Fruit fly (Drosophila melanogaster) whole organism, embryonic: ENCODE data around the gene CG17177.

Source experiments
- ATbp ChIP-seq: fragments of 200-800 bp; sonication (Bioruptor generic); optimal IDR thresholded peaks from 2 replicates; lab custom pipeline; 2017; ENCODE audit warnings: missing biosample characterization, mild to moderate bottlenecking, missing genetic modification characterization, missing genetic modification reagents
- Ada2b ChIP-seq: fragments of 200-800 bp; sonication (Bioruptor generic); IDR thresholded peaks from 2 replicates; pipeline ENCODE4 v1.3.6; 2022; ENCODE audit warnings: missing biosample characterization, missing genetic modification characterization
- B-H2 ChIP-seq: fragments of 200-800 bp; sonication (Bioruptor generic); optimal IDR thresholded peaks from 2 replicates; lab custom pipeline; 2018; ENCODE audit warnings: missing biosample characterization, mild to moderate bottlenecking, missing genetic modification characterization
- CG10209 ChIP-seq: fragments of 200-800 bp; sonication (Bioruptor generic); optimal IDR thresholded peaks from 3 replicates; lab custom pipeline; 2017; ENCODE audit warnings: missing biosample characterization, mild to moderate bottlenecking, missing genetic modification characterization, missing genetic modification reagents
- CG1024 ChIP-seq: fragments of 200-800 bp; sonication (Bioruptor generic); IDR thresholded peaks from 2 replicates; pipeline ENCODE4 v1.3.6; 2022; ENCODE audit warnings: missing biosample characterization, missing genetic modification characterization
- CG14014 ChIP-seq: fragments of 200-800 bp; sonication (Bioruptor generic); IDR thresholded peaks from 2 replicates; pipeline ENCODE4 v1.3.6; 2022; ENCODE audit warnings: missing biosample characterization, missing genetic modification characterization
- CG15073 ChIP-seq: fragments of 200-800 bp; sonication (Bioruptor generic); optimal IDR thresholded peaks from 2 replicates; lab custom pipeline; 2016; ENCODE audit warnings: missing biosample characterization, missing genetic modification characterization
- CG1603 ChIP-seq: fragments of 200-800 bp; sonication (Bioruptor generic); optimal IDR thresholded peaks from 2 replicates; lab custom pipeline; 2019; ENCODE audit warnings: missing biosample characterization, mild to moderate bottlenecking, missing genetic modification characterization, moderate library complexity
- CG1647 ChIP-seq: fragments of 200-800 bp; sonication (Bioruptor generic); optimal IDR thresholded peaks from 3 replicates; lab custom pipeline; 2016; ENCODE audit warnings: missing biosample characterization, missing genetic modification characterization
- CG34376 ChIP-seq: fragments of 200-800 bp; sonication (Bioruptor generic); optimal IDR thresholded peaks from 2 replicates; lab custom pipeline; 2018; ENCODE audit warnings: missing biosample characterization, mild to moderate bottlenecking, missing genetic modification characterization
- CG4730 ChIP-seq: fragments of 200-800 bp; sonication (Bioruptor generic); IDR thresholded peaks from 2 replicates; pipeline ENCODE4 v1.3.6; 2022; ENCODE audit warnings: missing biosample characterization, missing genetic modification characterization
- CG7271 ChIP-seq: fragments of 200-800 bp; sonication (Bioruptor generic); optimal IDR thresholded peaks from 2 replicates; lab custom pipeline; 2018; ENCODE audit warnings: missing biosample characterization, mild to moderate bottlenecking, missing genetic modification characterization, moderate library complexity
- CG9932 ChIP-seq: fragments of 200-800 bp; sonication (Bioruptor generic); IDR thresholded peaks from 2 replicates; pipeline ENCODE4 v1.3.6; 2022; ENCODE audit warnings: missing biosample characterization, missing genetic modification characterization
- Dip2 ChIP-seq: fragments of 200-800 bp; sonication (Bioruptor generic); IDR thresholded peaks from 2 replicates; pipeline ENCODE4 v1.3.6; 2022; ENCODE audit warnings: missing biosample characterization, missing genetic modification characterization
- Dll ChIP-seq: fragments of 200-800 bp; sonication (Bioruptor generic); IDR thresholded peaks from 4 replicates; pipeline ENCODE4 v1.3.6; 2022; ENCODE audit warnings: missing biosample characterization, missing genetic modification characterization; ENCODE audit not compliant: partially characterized antibody
- Doc3 ChIP-seq: fragments of 200-800 bp; sonication (Bioruptor generic); IDR thresholded peaks from 3 replicates; pipeline ENCODE4 v1.3.6; 2022; ENCODE audit warnings: missing biosample characterization, missing genetic modification characterization; ENCODE audit not compliant: partially characterized antibody
- Dp ChIP-seq: fragments of 200-800 bp; sonication (Bioruptor generic); optimal IDR thresholded peaks from 2 replicates; lab custom pipeline; 2018; ENCODE audit warnings: missing biosample characterization, mild to moderate bottlenecking, missing genetic modification characterization, moderate library complexity
- Elba2 ChIP-seq: fragments of 200-800 bp; sonication (Bioruptor generic); optimal IDR thresholded peaks from 3 replicates; lab custom pipeline; 2016; ENCODE audit warnings: missing biosample characterization, missing genetic modification characterization
- Gsc ChIP-seq: fragments of 200-800 bp; sonication (Bioruptor generic); IDR thresholded peaks from 2 replicates; pipeline ENCODE4 v1.3.6; 2022; ENCODE audit warnings: missing biosample characterization, missing genetic modification characterization
- HLH54F ChIP-seq: fragments of 200-800 bp; sonication (Bioruptor generic); optimal IDR thresholded peaks from 3 replicates; lab custom pipeline; 2016; ENCODE audit warnings: missing biosample characterization, missing genetic modification characterization
- HmgD ChIP-seq: fragments of 200-800 bp; sonication (Bioruptor generic); optimal IDR thresholded peaks from 3 replicates; lab custom pipeline; 2016; ENCODE audit warnings: missing biosample characterization, missing genetic modification characterization
- Hr78 ChIP-seq, 2 experiments: fragments of 200-800 bp in 1 of 2; fragments of >200 bp in 1 of 2; sonication (Bioruptor generic) in 1 of 2; optimal IDR thresholded peaks; 2 replicates each; lab custom pipeline; 2017 to 2019; ENCODE audit warnings: missing biosample characterization in 2 of 2, missing genetic modification characterization in 2 of 2, mild to moderate bottlenecking in 1 of 2, moderate library complexity in 1 of 2
- NK7.1 ChIP-seq: fragments of 200-800 bp; sonication (Bioruptor generic); optimal IDR thresholded peaks from 3 replicates; lab custom pipeline; 2016; ENCODE audit warnings: missing biosample characterization, missing genetic modification characterization
- Oaz ChIP-seq: fragments of 200-800 bp; sonication (Bioruptor generic); IDR thresholded peaks from 2 replicates; pipeline ENCODE4 v1.3.6; 2022; ENCODE audit warnings: missing biosample characterization, missing genetic modification characterization
- Rx ChIP-seq: fragments of 200-800 bp; sonication (Bioruptor generic); IDR thresholded peaks from 2 replicates; pipeline ENCODE4 v1.3.6; 2022; ENCODE audit warnings: missing biosample characterization, missing genetic modification characterization
- Sin3A ChIP-seq: fragments of >200 bp; optimal IDR thresholded peaks from 2 replicates; lab custom pipeline; 2018
- Sox102F ChIP-seq: fragments of 200-800 bp; sonication (Bioruptor generic); optimal IDR thresholded peaks from 2 replicates; lab custom pipeline; 2018; ENCODE audit warnings: missing biosample characterization, mild to moderate bottlenecking, missing genetic modification characterization, moderate library complexity
- Sry-β ChIP-seq: fragments of 200-800 bp; sonication (Bioruptor generic); optimal IDR thresholded peaks from 2 replicates; lab custom pipeline; 2018; ENCODE audit warnings: missing biosample characterization, mild to moderate bottlenecking, missing genetic modification characterization, moderate library complexity
- Stat92E ChIP-seq, 3 experiments: fragments of >200 bp in 2 of 3; fragments of 200-800 bp in 1 of 3; sonication (Bioruptor generic) in 1 of 3; optimal IDR thresholded peaks; 2 replicates each; lab custom pipeline; 2017 to 2019; ENCODE audit warnings: missing biosample characterization in 3 of 3, missing genetic modification characterization in 3 of 3, mild to moderate bottlenecking in 1 of 3, moderate library complexity in 1 of 3
- ac ChIP-seq: fragments of 200-800 bp; sonication (Bioruptor generic); optimal IDR thresholded peaks from 3 replicates; lab custom pipeline; 2017; ENCODE audit warnings: missing biosample characterization, mild to moderate bottlenecking, missing genetic modification characterization
- al ChIP-seq: fragments of 200-800 bp; sonication (Bioruptor generic); IDR thresholded peaks from 2 replicates; pipeline ENCODE4 v1.3.6; 2022; ENCODE audit warnings: missing biosample characterization, missing genetic modification characterization
- amos ChIP-seq: fragments of 200-800 bp; sonication (Bioruptor generic); IDR thresholded peaks from 2 replicates; pipeline ENCODE4 v1.3.6; 2022; ENCODE audit warnings: missing biosample characterization, missing genetic modification characterization; ENCODE audit not compliant: partially characterized antibody
- ap ChIP-seq: fragments of 200-800 bp; sonication (Bioruptor generic); IDR thresholded peaks from 2 replicates; pipeline ENCODE4 v1.3.6; 2022; ENCODE audit warnings: missing biosample characterization, missing genetic modification characterization
- ara ChIP-seq: fragments of 200-800 bp; sonication (Bioruptor generic); IDR thresholded peaks from 2 replicates; pipeline ENCODE4 v1.3.6; 2022; ENCODE audit warnings: missing biosample characterization, missing genetic modification characterization
- cas ChIP-seq: fragments of 200-800 bp; sonication (Bioruptor generic); IDR thresholded peaks from 2 replicates; pipeline ENCODE4 v1.3.6; 2022; ENCODE audit warnings: missing biosample characterization, missing genetic modification characterization
- chinmo ChIP-seq: fragments of 200-800 bp; sonication (Bioruptor generic); IDR thresholded peaks from 4 replicates; pipeline ENCODE4 v1.3.6; 2022; ENCODE audit warnings: missing biosample characterization, missing genetic modification characterization; ENCODE audit not compliant: partially characterized antibody
- dimm ChIP-seq: fragments of 200-800 bp; sonication (Bioruptor generic); IDR thresholded peaks from 2 replicates; pipeline ENCODE4 v1.3.6; 2022; ENCODE audit warnings: missing biosample characterization, missing genetic modification characterization
- dpn ChIP-seq, 2 experiments: fragments of 200-800 bp; sonication (Bioruptor generic); optimal IDR thresholded peaks; 3 replicates each; lab custom pipeline; 2016; ENCODE audit warnings: missing biosample characterization in 2 of 2, missing genetic modification characterization in 2 of 2
- gfzf ChIP-seq: fragments of 200-800 bp; sonication (Bioruptor generic); optimal IDR thresholded peaks from 2 replicates; lab custom pipeline; 2016; ENCODE audit warnings: missing biosample characterization, mild to moderate bottlenecking, missing genetic modification characterization, moderate library complexity
- jigr1 ChIP-seq: fragments of 200-800 bp; sonication (Bioruptor generic); IDR thresholded peaks from 3 replicates; pipeline ENCODE4 v1.3.6; 2022; ENCODE audit warnings: missing biosample characterization, missing genetic modification characterization
- kah ChIP-seq: fragments of 200-800 bp; sonication (Bioruptor generic); optimal IDR thresholded peaks from 2 replicates; lab custom pipeline; 2018; ENCODE audit warnings: missing biosample characterization, mild to moderate bottlenecking, missing genetic modification characterization
- knrl ChIP-seq: fragments of 200-800 bp; sonication (Bioruptor generic); IDR thresholded peaks from 3 replicates; pipeline ENCODE4 v1.3.6; 2022; ENCODE audit warnings: missing biosample characterization, missing genetic modification characterization; ENCODE audit not compliant: partially characterized antibody
- lilli ChIP-seq: fragments of 200-800 bp; sonication (Bioruptor generic); optimal IDR thresholded peaks from 3 replicates; lab custom pipeline; 2016; ENCODE audit warnings: missing biosample characterization, missing genetic modification characterization
- mam ChIP-seq: fragments of 200-800 bp; sonication (Bioruptor generic); optimal IDR thresholded peaks from 3 replicates; lab custom pipeline; 2016; ENCODE audit warnings: missing biosample characterization, missing genetic modification characterization
- pita ChIP-seq: fragments of 200-800 bp; sonication (Bioruptor generic); optimal IDR thresholded peaks from 2 replicates; lab custom pipeline; 2017; ENCODE audit warnings: missing biosample characterization, mild to moderate bottlenecking, missing genetic modification characterization
- pros ChIP-seq: fragments of 200-800 bp; sonication (Bioruptor generic); optimal IDR thresholded peaks from 3 replicates; lab custom pipeline; 2019; ENCODE audit warnings: missing biosample characterization, mild to moderate bottlenecking, missing genetic modification characterization, moderate library complexity
- rib ChIP-seq: fragments of 200-800 bp; sonication (Bioruptor generic); IDR thresholded peaks from 2 replicates; pipeline ENCODE4 v1.3.6; 2022; ENCODE audit warnings: missing biosample characterization, missing genetic modification characterization
- so ChIP-seq: fragments of 200-800 bp; sonication (Bioruptor generic); IDR thresholded peaks from 3 replicates; pipeline ENCODE4 v1.3.6; 2022; ENCODE audit warnings: missing biosample characterization, missing genetic modification characterization
- sug ChIP-seq: fragments of 200-800 bp; optimal IDR thresholded peaks from 2 replicates; lab custom pipeline; 2019; ENCODE audit warnings: missing biosample characterization, mild to moderate bottlenecking, missing genetic modification characterization, moderate library complexity
- tx ChIP-seq: fragments of 200-800 bp; sonication (Bioruptor generic); optimal IDR thresholded peaks from 2 replicates; lab custom pipeline; 2016; ENCODE audit warnings: missing biosample characterization, missing genetic modification characterization
- yki ChIP-seq: fragments of >200 bp; optimal IDR thresholded peaks from 3 replicates; lab custom pipeline; 2018

The CG17177 gene

DNA sequence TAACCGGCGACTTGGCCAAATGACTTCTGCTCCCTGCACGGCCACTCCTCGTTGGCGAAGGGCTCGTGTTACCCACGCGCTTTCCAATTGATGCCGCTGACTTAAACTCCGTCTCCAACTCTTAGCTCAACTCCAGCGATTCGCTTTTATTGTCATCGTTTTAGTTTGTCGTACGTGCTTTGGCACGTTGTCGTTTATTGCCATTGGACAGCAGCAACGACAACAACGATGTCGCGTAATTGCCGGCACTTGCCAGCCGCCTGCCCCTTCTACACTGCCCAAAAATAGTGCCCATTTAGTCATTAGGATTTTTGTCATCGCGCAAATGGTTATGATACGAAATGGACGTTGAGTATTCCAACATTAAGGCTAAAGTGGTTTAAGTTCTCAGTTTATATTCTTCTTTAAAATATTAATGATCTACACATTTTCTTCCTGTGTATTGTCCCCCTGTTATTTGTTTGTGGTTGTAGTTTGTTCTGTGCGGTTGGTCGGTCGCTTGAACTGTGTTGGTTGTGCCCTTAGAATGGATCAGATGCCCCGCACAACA is 35.6 kb downstream of the CG17177 start (continued):
- peak; percentile 88 for TF ChIP-seq CG1647
- TF ChIP-seq lilli (GFP tag; lab: Kevin White, UChicago), result peak; percentile 93
- TF ChIP-seq pros (GFP tag; lab: Kevin White, UChicago), result no peak
- no peak for TF ChIP-seq chinmo (GFP tag; lab: Robert Waterston, UW)
- peak; percentile 85 for TF ChIP-seq so (GFP tag; lab: Robert Waterston, UW)
- peak; percentile 89 for TF ChIP-seq ATbp (GFP tag; lab: Kevin White, UChicago)
- TF ChIP-seq mam (GFP tag; lab: Kevin White, UChicago), result peak; percentile 87
- TF ChIP-seq sug (tag; lab: Kevin White, UChicago), result peak; percentile 74
- no peak for TF ChIP-seq gfzf
- peak; percentile 45 for TF ChIP-seq CG15073 (GFP tag; lab: Kevin White, UChicago)
- no peak for TF ChIP-seq Dp (GFP tag; lab: Kevin White, UChicago)
- peak; percentile 92 for TF ChIP-seq ara
- peak; percentile 57 for TF ChIP-seq rib (GFP tag; lab: Robert Waterston, UW)
- TF ChIP-seq CG1024, result peak; percentile 66
- TF ChIP-seq Oaz (GFP tag; lab: Robert Waterston, UW), result peak; percentile 37; the same call in 1 of the 2 replicates
- TF ChIP-seq Elba2, result peak; percentile 23
- TF ChIP-seq kah (GFP tag; lab: Kevin White, UChicago), result peak; percentile 81
- TF ChIP-seq cas (GFP tag; lab: Robert Waterston, UW), result no peak
- TF ChIP-seq CG4730 (GFP tag; lab: Robert Waterston, UW), result peak; percentile 82
- peak; percentile 52 for TF ChIP-seq Sry-β (GFP tag; lab: Kevin White, UChicago)
- TF ChIP-seq CG10209 (GFP tag; lab: Kevin White, UChicago), result peak; percentile 85
- TF ChIP-seq ap (GFP tag; lab: Robert Waterston, UW), result peak; percentile 79
- TF ChIP-seq dimm (GFP tag; lab: Robert Waterston, UW), result peak; percentile 71
- no peak for TF ChIP-seq Doc3
- peak; percentile 65 for TF ChIP-seq Rx (GFP tag; lab: Robert Waterston, UW)
- no peak for TF ChIP-seq knrl (GFP tag; lab: Robert Waterston, UW)
- TF ChIP-seq amos, result no peak
- peak in 1 of 3 experiments; percentile 60 for TF ChIP-seq Stat92E (GFP tag; optimal IDR thresholded peaks at IDR 0.05; lab: Kevin White, UChicago)
- peak; percentile 85 for TF ChIP-seq NK7.1 (GFP tag; lab: Kevin White, UChicago)
- peak; percentile 79 for TF ChIP-seq Ada2b (GFP tag; lab: Robert Waterston, UW)
- peak; percentile 69 for TF ChIP-seq CG9932 (GFP tag; lab: Robert Waterston, UW)
- no peak for TF ChIP-seq pita (GFP tag; lab: Kevin White, UChicago)
- TF ChIP-seq CG7271, result no peak
- TF ChIP-seq Sin3A (lab: Kevin White, UChicago), result no peak
- TF ChIP-seq CG14014 (GFP tag; lab: Robert Waterston, UW), result peak; percentile 89
- peak; percentile 62 for TF ChIP-seq B-H2 (GFP tag; lab: Kevin White, UChicago)
- peak; percentile 60 for TF ChIP-seq CG34376 (GFP tag; lab: Kevin White, UChicago)
- TF ChIP-seq Dll (GFP tag; lab: Robert Waterston, UW), result no peak
- TF ChIP-seq HmgD (GFP tag; lab: Kevin White, UChicago), result peak; percentile 76
- TF ChIP-seq Sox102F (GFP tag; lab: Kevin White, UChicago), result peak; percentile 91
- no peak; the same call in 1 of the 2 replicates for TF ChIP-seq Gsc (GFP tag; lab: Robert Waterston, UW)
- peak; percentile 55 for TF ChIP-seq al (GFP tag; lab: Robert Waterston, UW)
- no peak for TF ChIP-seq yki (lab: Kevin White, UChicago)
- TF ChIP-seq dpn (GFP tag; optimal IDR thresholded peaks at IDR 0.05; lab: Kevin White, UChicago), result peak; percentile 91 to 92
- peak in 1 of 2 experiments; percentile 77 for TF ChIP-seq Hr78 (GFP tag; optimal IDR thresholded peaks at IDR 0.05; lab: Kevin White, UChicago)
- no peak for TF ChIP-seq Dip2
- TF ChIP-seq CG1603 (tag; lab: Kevin White, UChicago), result peak; percentile 91
- peak; percentile 85 for TF ChIP-seq ac
- peak; percentile 79 for TF ChIP-seq tx (GFP tag; lab: Kevin White, UChicago)
- TF ChIP-seq HLH54F (GFP tag; lab: Kevin White, UChicago), result peak; percentile 87
- TF ChIP-seq jigr1 (GFP tag; lab: Robert Waterston, UW), result peak; percentile 65; the same call in 1 of the 3 replicates
